Worm (Caenorhabditis elegans) whole organism, early embryonic: ENCODE results near the gene F47B8.8.

Experiments
- aly-1 ChIP-seq: sonication (generic microtip); optimal IDR thresholded peaks from 2 replicates; lab custom pipeline; 2016; ENCODE audit warnings: missing genetic modification characterization, missing compliant biosample characterization
- ama-1 ChIP-seq: fragments of 150-350 bp; optimal IDR thresholded peaks from 2 replicates; lab custom pipeline; 2014
- ceh-36 ChIP-seq: sonication (generic microtip); optimal IDR thresholded peaks from 2 replicates; lab custom pipeline; 2016; ENCODE audit warnings: missing genetic modification characterization, inconsistent platforms, missing compliant biosample characterization
- ets-7 ChIP-seq: sonication (generic microtip); optimal IDR thresholded peaks from 2 replicates; lab custom pipeline; 2016; ENCODE audit warnings: missing genotype, missing genetic modification characterization, missing compliant biosample characterization
- flt-1 ChIP-seq: fragments of 200-800 bp; sonication (Bioruptor generic); IDR thresholded peaks from 2 replicates; pipeline ENCODE4 v1.3.6; 2022; ENCODE audit warnings: missing genetic modification characterization, missing compliant biosample characterization
- pes-1 ChIP-seq: fragments of 200-800 bp; sonication (Bioruptor generic); IDR thresholded peaks from 2 replicates; pipeline ENCODE4 v1.3.6; 2022; ENCODE audit warnings: missing genetic modification reagents, missing genetic modification characterization, missing compliant biosample characterization
- scrt-1 ChIP-seq: fragments of 200-800 bp; sonication (Bioruptor generic); IDR thresholded peaks from 2 replicates; pipeline ENCODE4 v1.3.6; 2022; ENCODE audit warnings: missing genetic modification characterization, missing compliant biosample characterization
- tbx-37 ChIP-seq: fragments of 200-800 bp; sonication (Bioruptor generic); conservative IDR thresholded peaks from 2 replicates; pipeline ENCODE4 v1.3.6; 2022; ENCODE audit warnings: missing genetic modification reagents, missing genetic modification characterization, missing compliant biosample characterization

- TF ChIP-seq aly-1 (tag; lab: Kevin White, UChicago) (no peak), pes-1 (no peak), ets-7 (no peak), ceh-36 (tag; lab: Kevin White, UChicago) (no peak), flt-1 (GFP tag; lab: Robert Waterston, UW) (no peak), ama-1 (no peak), tbx-37 (no peak), scrt-1 (GFP tag; lab: Robert Waterston, UW) (no peak)
These were observed 49.3 kb upstream of the F47B8.8 start, which contains the start of the genes srt-74 and F40G12.9 for ce11 chrV:14282222-14282709.
